Worm (Caenorhabditis elegans): ENCODE results near the gene lgg-2.

ce11 chrIV:10951997-10952396, 16.3 kb upstream of the lgg-2 start, which contains the start of gene Y69E1A.3:
- no peak for TF ChIP-seq flt-1 (GFP tag; IDR thresholded peaks at IDR 0.05)
- no peak for TF ChIP-seq cog-1 (tag; optimal IDR thresholded peaks at IDR 0.05)
- TF ChIP-seq T22C8.4 (GFP tag; IDR thresholded peaks at IDR 0.05), result no peak
- no peak for TF ChIP-seq ztf-29 (GFP tag; IDR thresholded peaks at IDR 0.05)
- no peak for TF ChIP-seq tab-1 (GFP tag; IDR thresholded peaks at IDR 0.05)
- no peak for TF ChIP-seq ztf-23 (GFP tag; IDR thresholded peaks at IDR 0.05)

All from whole organism, midembryonic.